Worm (Caenorhabditis elegans) whole organism, early embryonic: ENCODE measurements around the gene K03H9.3.

Source experiments
- B0310.2 ChIP-seq: sonication (generic microtip); optimal IDR thresholded peaks from 2 replicates; lab custom pipeline; 2016; ENCODE audit warnings: mild to moderate bottlenecking, missing genetic modification characterization, missing compliant biosample characterization
- F13C5.2 ChIP-seq: sonication (generic microtip); optimal IDR thresholded peaks from 2 replicates; lab custom pipeline; 2017; ENCODE audit warnings: mild to moderate bottlenecking, missing genetic modification characterization, inconsistent platforms, missing compliant biosample characterization
- aly-1 ChIP-seq: sonication (generic microtip); optimal IDR thresholded peaks from 2 replicates; lab custom pipeline; 2016; ENCODE audit warnings: missing genetic modification characterization, missing compliant biosample characterization
- ama-1 ChIP-seq: fragments of 150-350 bp; optimal IDR thresholded peaks from 2 replicates; lab custom pipeline; 2014
- ceh-13 ChIP-seq: fragments of 200-800 bp; sonication (Bioruptor generic); optimal IDR thresholded peaks from 2 replicates; lab custom pipeline; 2018; ENCODE audit warnings: mild to moderate bottlenecking, missing genetic modification characterization, missing compliant biosample characterization
- ceh-36 ChIP-seq: sonication (generic microtip); optimal IDR thresholded peaks from 2 replicates; lab custom pipeline; 2016; ENCODE audit warnings: missing genetic modification characterization, inconsistent platforms, missing compliant biosample characterization
- ets-7 ChIP-seq: sonication (generic microtip); optimal IDR thresholded peaks from 2 replicates; lab custom pipeline; 2016; ENCODE audit warnings: missing genotype, missing genetic modification characterization, missing compliant biosample characterization
- flt-1 ChIP-seq: fragments of 200-800 bp; sonication (Bioruptor generic); IDR thresholded peaks from 2 replicates; pipeline ENCODE4 v1.3.6; 2022; ENCODE audit warnings: missing genetic modification characterization, missing compliant biosample characterization
- hmbx-1 ChIP-seq: sonication (generic microtip); optimal IDR thresholded peaks from 2 replicates; lab custom pipeline; 2016; ENCODE audit warnings: mild to moderate bottlenecking, missing genetic modification characterization, missing compliant biosample characterization
- hmg-4 ChIP-seq: fragments of 200-800 bp; sonication (Bioruptor generic); optimal IDR thresholded peaks from 2 replicates; lab custom pipeline; 2018; ENCODE audit warnings: mild to moderate bottlenecking, missing genetic modification characterization, missing compliant biosample characterization
- hnd-1 ChIP-seq: sonication (generic microtip); optimal IDR thresholded peaks from 2 replicates; lab custom pipeline; 2016; ENCODE audit warnings: missing genetic modification characterization, missing compliant biosample characterization
- pes-1 ChIP-seq: fragments of 200-800 bp; sonication (Bioruptor generic); IDR thresholded peaks from 2 replicates; pipeline ENCODE4 v1.3.6; 2022; ENCODE audit warnings: missing genetic modification reagents, missing genetic modification characterization, missing compliant biosample characterization
- scrt-1 ChIP-seq: fragments of 200-800 bp; sonication (Bioruptor generic); IDR thresholded peaks from 2 replicates; pipeline ENCODE4 v1.3.6; 2022; ENCODE audit warnings: missing genetic modification characterization, missing compliant biosample characterization
- sea-1 ChIP-seq: fragments of 200-800 bp; sonication (Bioruptor generic); conservative IDR thresholded peaks from 2 replicates; pipeline ENCODE4 v1.3.6; 2022; ENCODE audit warnings: missing genetic modification characterization, missing compliant biosample characterization
- tbx-11 ChIP-seq: fragments of 200-800 bp; sonication (Bioruptor generic); IDR thresholded peaks from 2 replicates; pipeline ENCODE4 v1.3.6; 2022; ENCODE audit warnings: missing genetic modification characterization, missing compliant biosample characterization
- tbx-37 ChIP-seq: fragments of 200-800 bp; sonication (Bioruptor generic); conservative IDR thresholded peaks from 2 replicates; pipeline ENCODE4 v1.3.6; 2022; ENCODE audit warnings: missing genetic modification reagents, missing genetic modification characterization, missing compliant biosample characterization
- tra-4 ChIP-seq: sonication (generic microtip); optimal IDR thresholded peaks from 2 replicates; lab custom pipeline; 2017; ENCODE audit warnings: missing genetic modification characterization, missing compliant biosample characterization

K03H9.3 gene

DNA sequence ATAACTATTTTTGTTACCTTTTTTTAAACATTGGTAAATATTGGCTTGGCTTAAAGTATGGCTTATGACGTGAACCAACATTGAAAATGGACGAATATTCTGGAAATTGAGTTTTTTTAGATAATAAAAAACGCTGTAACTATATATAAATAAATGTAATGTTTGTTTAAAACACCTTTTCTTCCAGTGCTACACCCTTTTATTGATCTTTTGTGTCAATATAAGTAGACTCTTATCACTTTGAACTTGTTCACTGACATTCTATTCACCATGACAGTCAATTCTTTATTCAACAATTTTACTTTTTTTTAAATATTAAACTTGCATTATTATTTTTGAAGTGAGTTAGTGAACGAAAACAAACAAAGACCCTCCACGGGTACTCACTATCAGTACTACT, 19.7 kb upstream of the K03H9.3 start, which contains the start of gene T25D10.1:
Gene T25D10.1 (plus strand): TSS at position 169 of the 400 bp plus-strand sequence.
- TF ChIP-seq tra-4 (tag; lab: Kevin White, UChicago) (no peak), pes-1 (no peak), hnd-1 (tag; lab: Kevin White, UChicago) (no peak), B0310.2 (no peak), ceh-36 (tag; lab: Kevin White, UChicago) (no peak), flt-1 (no peak), ceh-13 (GFP tag; lab: Kevin White, UChicago) (no peak), hmbx-1 (tag; lab: Kevin White, UChicago) (no peak), F13C5.2 (tag; lab: Kevin White, UChicago) (no peak), hmg-4 (GFP tag; lab: Kevin White, UChicago) (no peak), ets-7 (tag; lab: Kevin White, UChicago) (no peak), sea-1 (GFP tag; lab: Robert Waterston, UW) (no peak), ama-1 (lab: Kevin White, UChicago) (no peak), tbx-37 (GFP tag; lab: Robert Waterston, UW) (no peak), aly-1 (tag; lab: Kevin White, UChicago) (no peak), scrt-1 (no peak), tbx-11 (no peak)

DNA sequence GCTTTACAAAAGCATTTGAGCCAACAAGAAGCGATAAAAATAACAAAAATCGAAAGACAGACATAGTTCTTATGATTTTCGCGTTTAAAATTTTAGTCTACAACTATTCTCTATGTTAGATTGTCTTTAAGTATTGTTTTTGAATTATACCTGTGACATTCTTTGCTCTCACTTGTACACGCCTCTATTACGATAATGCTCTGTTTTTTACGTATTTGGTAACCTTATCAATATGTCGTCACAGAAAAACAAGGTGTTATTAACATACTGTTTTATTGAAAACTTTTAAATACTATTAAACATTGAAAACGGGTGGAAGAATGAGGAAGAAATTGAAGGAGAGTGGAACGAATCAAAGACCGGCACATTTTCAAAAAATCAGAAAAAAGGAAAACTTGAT, 15.6 kb upstream of the K03H9.3 start, which contains the start of gene spp-11:
Gene spp-11 (minus strand): TSS at position 101 of the 400 bp plus-strand sequence.
- TF ChIP-seq hmg-4 (GFP tag; lab: Kevin White, UChicago) (no peak), scrt-1 (no peak), flt-1 (no peak)

DNA sequence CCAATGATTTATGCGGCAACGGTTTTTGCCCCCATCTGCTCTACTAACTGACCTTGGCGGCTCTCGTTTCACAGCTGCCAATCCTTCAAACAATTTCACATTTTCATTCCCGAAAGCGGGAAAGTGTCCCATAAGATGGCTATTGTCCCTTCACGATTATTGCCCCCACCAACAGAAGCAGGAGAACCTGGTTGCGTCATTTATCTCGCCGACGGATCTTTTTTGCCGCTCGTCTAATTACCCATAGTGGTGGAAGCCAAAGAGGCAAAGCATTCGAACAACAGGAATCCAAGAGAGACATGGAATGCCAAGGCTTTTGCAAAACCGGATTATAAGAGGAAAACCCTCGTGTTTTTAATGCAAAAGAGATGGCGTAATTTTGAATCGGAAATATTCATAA, 13.8 kb upstream of the K03H9.3 start:
- TF ChIP-seq hmg-4 (GFP tag; lab: Kevin White, UChicago) = peak; percentile 54
- TF ChIP-seq ets-7 (tag; lab: Kevin White, UChicago) = no peak
- no peak for TF ChIP-seq ceh-36 (tag; lab: Kevin White, UChicago)
- TF ChIP-seq F13C5.2 (tag; lab: Kevin White, UChicago) = no peak

DNA sequence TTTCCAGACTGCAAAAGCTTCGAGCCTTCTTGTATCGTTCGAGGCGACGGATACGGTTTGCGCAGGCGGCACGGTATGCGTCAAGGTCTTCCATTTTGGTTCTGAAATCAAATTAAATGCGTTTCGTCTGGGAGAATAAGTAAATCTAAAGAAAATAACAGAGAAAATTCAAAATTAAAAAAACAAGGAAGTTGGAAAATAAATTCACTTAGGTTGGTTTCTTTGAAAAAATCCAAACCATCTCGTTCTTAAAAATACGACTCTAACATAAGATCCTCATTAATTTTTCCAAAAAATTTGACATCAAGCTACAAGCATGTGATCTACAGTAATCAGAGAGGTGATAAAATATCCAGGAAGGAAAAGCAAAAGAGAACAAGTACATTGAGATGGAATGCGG, 12.7 kb upstream of the K03H9.3 start, which contains the start of gene T25D10.4:
Gene T25D10.4 (minus strand): TSS at position 101 of the 400 bp plus-strand sequence.
- no peak for TF ChIP-seq tra-4 (tag; lab: Kevin White, UChicago)
- no peak for TF ChIP-seq F13C5.2 (tag; lab: Kevin White, UChicago)
- no peak for TF ChIP-seq aly-1 (tag; lab: Kevin White, UChicago)
- TF ChIP-seq hnd-1 (tag; lab: Kevin White, UChicago) = no peak
- TF ChIP-seq sea-1 (GFP tag; lab: Robert Waterston, UW) = no peak
- TF ChIP-seq ets-7 (tag; lab: Kevin White, UChicago) = no peak
- TF ChIP-seq tbx-11 = no peak
- no peak for TF ChIP-seq B0310.2
- no peak for TF ChIP-seq hmbx-1 (tag; lab: Kevin White, UChicago)
- no peak for TF ChIP-seq ceh-36 (tag; lab: Kevin White, UChicago)
- TF ChIP-seq pes-1 = no peak
- TF ChIP-seq ceh-13 (GFP tag; lab: Kevin White, UChicago) = no peak
- TF ChIP-seq flt-1 = no peak
- no peak for TF ChIP-seq scrt-1
- TF ChIP-seq tbx-37 (GFP tag; lab: Robert Waterston, UW) = no peak
- no peak for TF ChIP-seq ama-1 (lab: Kevin White, UChicago)

DNA sequence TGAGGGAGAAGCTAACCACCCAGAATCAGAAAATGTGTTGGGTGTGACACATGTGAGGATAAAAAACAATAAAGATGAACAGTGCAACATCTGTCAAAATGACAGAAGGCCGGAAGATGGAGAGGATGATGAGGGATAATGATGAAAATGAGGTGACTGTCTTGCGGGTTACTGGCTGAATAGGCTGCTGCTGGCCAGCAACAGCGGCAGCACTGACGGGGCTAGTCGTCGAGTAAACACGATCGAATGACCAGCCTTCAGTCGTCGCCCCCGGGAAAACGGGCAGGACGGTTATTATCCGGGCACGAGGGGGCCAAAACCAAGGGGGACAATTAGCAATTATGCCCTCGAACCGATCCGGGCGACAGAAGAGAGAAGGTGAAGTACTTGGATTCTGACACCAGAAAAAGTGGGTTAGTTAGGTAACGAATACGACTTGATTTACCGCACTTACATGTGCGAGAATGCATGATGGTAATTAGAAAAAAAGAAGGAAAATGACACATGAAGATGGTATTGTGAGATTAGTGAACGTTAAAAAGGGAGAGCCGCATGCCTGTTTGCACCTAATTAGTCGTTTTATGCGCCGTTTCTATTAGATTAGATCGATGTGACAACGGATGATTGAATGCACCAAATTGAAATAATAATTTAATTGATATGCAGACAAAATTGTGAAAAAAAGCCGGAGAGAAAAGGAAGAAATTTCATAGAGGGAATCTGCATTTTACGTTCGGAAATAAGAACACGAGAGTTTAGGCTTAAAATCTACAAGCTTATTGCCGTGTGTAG, 11.1 kb upstream of the K03H9.3 start:
- TF ChIP-seq ets-7 (tag; lab: Kevin White, UChicago) = peak; percentile 78
- TF ChIP-seq hmg-4 (GFP tag; lab: Kevin White, UChicago) = peak; percentile 61
- no peak for TF ChIP-seq tbx-11
- peak; percentile 25; the same call in 1 of the 2 replicates for TF ChIP-seq scrt-1

DNA sequence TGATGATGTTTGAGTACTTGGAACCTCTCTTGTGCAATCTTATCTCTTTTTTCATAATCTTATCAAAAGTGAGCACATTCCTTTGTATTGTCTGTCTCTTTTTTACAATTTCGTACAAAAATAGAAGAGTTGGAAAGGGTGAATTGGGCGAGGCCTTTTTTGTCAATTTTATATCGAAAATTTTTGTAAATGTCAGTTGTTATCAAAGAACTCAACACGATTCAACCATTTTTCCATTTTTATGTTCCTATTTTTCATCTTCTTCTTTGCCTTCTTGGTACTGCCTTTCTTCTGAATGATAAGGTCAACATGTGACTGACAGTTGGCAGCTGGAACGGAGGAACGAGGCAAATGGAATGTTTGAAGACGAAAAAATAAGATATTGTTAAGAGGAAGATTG, 9.1 kb upstream of the K03H9.3 start:
- TF ChIP-seq scrt-1 (no peak), ets-7 (tag; lab: Kevin White, UChicago) (no peak), ceh-36 (tag; lab: Kevin White, UChicago) (no peak), F13C5.2 (tag; lab: Kevin White, UChicago) (no peak), pes-1 (no peak), aly-1 (tag; lab: Kevin White, UChicago) (no peak), ceh-13 (GFP tag; lab: Kevin White, UChicago) (no peak), tra-4 (tag; lab: Kevin White, UChicago) (no peak), ama-1 (lab: Kevin White, UChicago) (no peak), tbx-37 (GFP tag; lab: Robert Waterston, UW) (no peak), hmbx-1 (tag; lab: Kevin White, UChicago) (no peak), sea-1 (GFP tag; lab: Robert Waterston, UW) (no peak), B0310.2 (no peak), hmg-4 (GFP tag; lab: Kevin White, UChicago) (no peak), hnd-1 (tag; lab: Kevin White, UChicago) (no peak)

DNA sequence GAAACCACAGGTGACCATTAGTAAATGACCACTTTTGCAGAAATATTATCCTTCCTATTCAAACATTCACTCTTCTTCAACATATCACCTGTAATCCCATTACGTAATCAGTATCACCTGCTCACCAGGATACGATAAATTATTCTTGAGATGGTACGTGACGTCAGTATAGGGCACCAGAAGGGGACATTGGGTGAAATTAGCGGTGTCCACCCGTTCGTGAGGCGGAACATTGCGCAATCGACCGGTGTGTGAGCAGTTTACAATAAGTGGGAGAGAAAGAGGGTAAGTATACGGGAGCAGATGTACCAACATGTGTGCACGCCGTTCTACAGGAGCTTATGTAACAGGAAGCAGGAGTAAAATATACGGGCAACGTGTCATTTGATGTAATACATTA, 4.9 kb upstream of the K03H9.3 start:
- no peak for TF ChIP-seq hmg-4 (GFP tag; lab: Kevin White, UChicago)
- TF ChIP-seq aly-1 (tag; lab: Kevin White, UChicago) = no peak
- no peak for TF ChIP-seq tbx-37 (GFP tag; lab: Robert Waterston, UW)
- no peak for TF ChIP-seq ets-7 (tag; lab: Kevin White, UChicago)
- no peak for TF ChIP-seq sea-1 (GFP tag; lab: Robert Waterston, UW)
- no peak for TF ChIP-seq ceh-13 (GFP tag; lab: Kevin White, UChicago)
